Worm (Caenorhabditis elegans): ENCODE measurements around the gene B0554.4.

- TF ChIP-seq skn-1 (tag; optimal IDR thresholded peaks at IDR 0.05) (no peak), peb-1 (tag; optimal IDR thresholded peaks at IDR 0.05) (no peak), elt-1 (tag; optimal IDR thresholded peaks at IDR 0.05) (no peak), alr-1 (tag; optimal IDR thresholded peaks at IDR 0.05) (no peak), nhr-237 (tag; optimal IDR thresholded peaks at IDR 0.05) (no peak), mdl-1 (tag; optimal IDR thresholded peaks at IDR 0.05) (no peak)
Observed at ce11 chrV:418432-418831, 10.5 kb upstream of the B0554.4 start, which contains the start of gene Y39D8A.1.

Data from whole organism, L2 larva.